Worm (Caenorhabditis elegans) whole organism, L2 larva: ENCODE data around the gene atg-18.

Experiments
- C34F6.9 ChIP-seq: fragments of 150-350 bp; optimal IDR thresholded peaks from 2 replicates; lab custom pipeline; 2014; ENCODE audit warnings: missing biosample characterization, missing genetic modification characterization
- Y55F3AM.14 ChIP-seq: fragments of 200-800 bp; sonication (Bioruptor generic); optimal IDR thresholded peaks from 2 replicates; lab custom pipeline; 2018; ENCODE audit warnings: mild to moderate bottlenecking, missing genetic modification characterization, missing compliant biosample characterization
- aly-2 ChIP-seq: fragments of 150-350 bp; optimal IDR thresholded peaks from 2 replicates; lab custom pipeline; 2014; ENCODE audit warnings: missing biosample characterization, missing genetic modification characterization
- blmp-1 ChIP-seq: sonication (generic microtip); optimal IDR thresholded peaks from 2 replicates; lab custom pipeline; 2017; ENCODE audit warnings: missing genetic modification characterization, mild to moderate bottlenecking, missing compliant biosample characterization, antibody characterized with exemption, moderate library complexity; ENCODE audit not compliant: insufficient read depth
- crh-2 ChIP-seq: sonication (generic microtip); optimal IDR thresholded peaks from 2 replicates; lab custom pipeline; 2017; ENCODE audit warnings: missing biosample characterization, missing genetic modification characterization
- dmd-4 ChIP-seq: sonication (generic microtip); optimal IDR thresholded peaks from 2 replicates; lab custom pipeline; 2017; ENCODE audit warnings: missing biosample characterization, missing genetic modification characterization
- egl-27 ChIP-seq: sonication (generic microtip); optimal IDR thresholded peaks from 3 replicates; lab custom pipeline; 2017; ENCODE audit warnings: missing biosample characterization, missing genetic modification reagents, missing genetic modification characterization
- elt-1 ChIP-seq: fragments of 150-350 bp; optimal IDR thresholded peaks from 2 replicates; lab custom pipeline; 2014; ENCODE audit warnings: missing biosample characterization, missing genetic modification characterization
- fos-1 ChIP-seq: fragments of 150-350 bp; optimal IDR thresholded peaks from 2 replicates; lab custom pipeline; 2014; ENCODE audit warnings: missing biosample characterization, missing genetic modification characterization
- lin-11 ChIP-seq: fragments of 150-350 bp; sonication (generic microtip); optimal IDR thresholded peaks from 2 replicates; lab custom pipeline; 2014; ENCODE audit warnings: missing biosample characterization, missing genetic modification characterization, inconsistent platforms, mixed read lengths
- lin-13 ChIP-seq: fragments of 150-350 bp; optimal IDR thresholded peaks from 2 replicates; lab custom pipeline; 2014; ENCODE audit warnings: missing biosample characterization, missing genetic modification reagents, missing genetic modification characterization
- lin-39 ChIP-seq: fragments of 150-350 bp; optimal IDR thresholded peaks from 2 replicates; lab custom pipeline; 2014; ENCODE audit warnings: missing biosample characterization, missing genetic modification reagents, missing genetic modification characterization
- mbf-1 ChIP-seq: sonication (generic microtip); optimal IDR thresholded peaks from 2 replicates; lab custom pipeline; 2017; ENCODE audit warnings: missing biosample characterization, missing genetic modification characterization
- mdl-1 ChIP-seq, 2 experiments: fragments of 150-350 bp in 1 of 2; sonication (generic microtip) in 1 of 2; optimal IDR thresholded peaks; 2 replicates each; lab custom pipeline; 2017; ENCODE audit warnings: missing biosample characterization in 2 of 2, missing genetic modification characterization in 2 of 2
- nhr-11 ChIP-seq: fragments of 150-350 bp; optimal IDR thresholded peaks from 2 replicates; lab custom pipeline; 2014; ENCODE audit warnings: missing biosample characterization, missing genetic modification characterization
- nhr-129 ChIP-seq: fragments of 150-350 bp; optimal IDR thresholded peaks from 2 replicates; lab custom pipeline; 2014; ENCODE audit warnings: missing biosample characterization, missing genetic modification characterization
- nhr-25 ChIP-seq: fragments of 150-350 bp; sonication (generic microtip); optimal IDR thresholded peaks from 3 replicates; lab custom pipeline; 2014; ENCODE audit warnings: missing biosample characterization, missing genetic modification characterization
- nhr-6 ChIP-seq: fragments of 150-350 bp; optimal IDR thresholded peaks from 2 replicates; lab custom pipeline; 2014; ENCODE audit warnings: missing biosample characterization, missing genetic modification characterization
- peb-1 ChIP-seq: fragments of 150-350 bp; optimal IDR thresholded peaks from 2 replicates; lab custom pipeline; 2014; ENCODE audit warnings: missing biosample characterization, missing genetic modification characterization
- skn-1 ChIP-seq: sonication (generic microtip); optimal IDR thresholded peaks from 2 replicates; lab custom pipeline; 2017; ENCODE audit warnings: missing biosample characterization, missing genetic modification characterization
- ztf-1 ChIP-seq: fragments of 200-800 bp; sonication (Bioruptor generic); conservative IDR thresholded peaks from 2 replicates; pipeline ENCODE4 v1.3.6; 2022; ENCODE audit warnings: missing genetic modification characterization, missing compliant biosample characterization
- ztf-11 ChIP-seq: sonication (generic microtip); optimal IDR thresholded peaks from 2 replicates; lab custom pipeline; 2017; ENCODE audit warnings: missing biosample characterization, missing genetic modification characterization

Gene atg-18

ce11 chrV:8586472-8586871 is 44.7 kb downstream of the atg-18 start:
- no peak for TF ChIP-seq mbf-1 (tag; lab: Kevin White, UChicago)
- TF ChIP-seq lin-39 (tag; lab: Kevin White, UChicago), result no peak
- TF ChIP-seq lin-13 (GFP tag; lab: Kevin White, UChicago), result no peak
- no peak for TF ChIP-seq ztf-11 (tag; lab: Kevin White, UChicago)
- no peak for TF ChIP-seq peb-1 (tag; lab: Kevin White, UChicago)
- TF ChIP-seq crh-2 (tag; lab: Kevin White, UChicago), result no peak
- TF ChIP-seq blmp-1 (tag; lab: Kevin White, UChicago), result no peak
- TF ChIP-seq mdl-1 (tag; optimal IDR thresholded peaks at IDR 0.05; lab: Kevin White, UChicago), result no peak
- TF ChIP-seq lin-11 (tag; lab: Kevin White, UChicago), result no peak
- TF ChIP-seq nhr-6 (tag; lab: Kevin White, UChicago), result no peak
- no peak for TF ChIP-seq nhr-25 (tag; lab: Kevin White, UChicago)
- TF ChIP-seq Y55F3AM.14, result no peak
- TF ChIP-seq egl-27 (tag; lab: Kevin White, UChicago), result no peak
- no peak for TF ChIP-seq nhr-11
- TF ChIP-seq C34F6.9 (tag; lab: Kevin White, UChicago), result no peak
- no peak for TF ChIP-seq fos-1
- no peak for TF ChIP-seq ztf-1 (GFP tag; lab: Robert Waterston, UW)

ce11 chrV:8580961-8581360 is 50.2 kb downstream of the atg-18 start, which contains the start of gene C10B5.1:
TSS of gene C10B5.1 (plus strand) at chrV:8581261.
- no peak for TF ChIP-seq nhr-129 (tag; lab: Kevin White, UChicago)
- TF ChIP-seq mdl-1 (tag; optimal IDR thresholded peaks at IDR 0.05; lab: Kevin White, UChicago), result no peak
- no peak for TF ChIP-seq fos-1
- TF ChIP-seq lin-13 (GFP tag; lab: Kevin White, UChicago), result no peak
- no peak for TF ChIP-seq Y55F3AM.14
- no peak for TF ChIP-seq dmd-4 (tag; lab: Kevin White, UChicago)
- no peak for TF ChIP-seq mbf-1 (tag; lab: Kevin White, UChicago)
- no peak for TF ChIP-seq crh-2 (tag; lab: Kevin White, UChicago)
- no peak for TF ChIP-seq nhr-11
- no peak for TF ChIP-seq skn-1 (tag; lab: Kevin White, UChicago)
- no peak for TF ChIP-seq elt-1 (tag; lab: Kevin White, UChicago)
- TF ChIP-seq aly-2 (tag; lab: Kevin White, UChicago), result no peak
- TF ChIP-seq C34F6.9 (tag; lab: Kevin White, UChicago), result no peak
